Fruit fly (Drosophila melanogaster) whole organism, embryonic: ENCODE measurements around the gene Lrr47.

Experiments
- Asciz ChIP-seq: fragments of 200-800 bp; sonication (Bioruptor generic); optimal IDR thresholded peaks from 2 replicates; lab custom pipeline; 2017; ENCODE audit warnings: missing biosample characterization, mild to moderate bottlenecking, missing genetic modification characterization, missing genetic modification reagents
- CG12071 ChIP-seq: fragments of 200-800 bp; sonication (Bioruptor generic); optimal IDR thresholded peaks from 3 replicates; lab custom pipeline; 2018; ENCODE audit warnings: missing biosample characterization, mild to moderate bottlenecking, missing genetic modification characterization
- CG17912 ChIP-seq: fragments of 200-800 bp; sonication (Bioruptor generic); optimal IDR thresholded peaks from 2 replicates; lab custom pipeline; 2018; ENCODE audit warnings: missing biosample characterization, mild to moderate bottlenecking, missing genetic modification characterization
- CG1792 ChIP-seq: fragments of 200-800 bp; sonication (Bioruptor generic); optimal IDR thresholded peaks from 2 replicates; lab custom pipeline; 2016; ENCODE audit warnings: missing biosample characterization, missing genetic modification characterization
- CG4404 ChIP-seq: fragments of 200-800 bp; sonication (Bioruptor generic); IDR thresholded peaks from 2 replicates; pipeline ENCODE4 v1.3.6; 2022; ENCODE audit warnings: missing biosample characterization, missing genetic modification characterization
- CG7372 ChIP-seq: fragments of 200-800 bp; sonication (Bioruptor generic); IDR thresholded peaks from 2 replicates; pipeline ENCODE4 v1.3.6; 2022; ENCODE audit warnings: missing biosample characterization, missing genetic modification characterization
- D19A ChIP-seq: fragments of 200-800 bp; optimal IDR thresholded peaks from 3 replicates; lab custom pipeline; 2019; ENCODE audit warnings: missing biosample characterization, mild to moderate bottlenecking, missing genetic modification characterization, moderate library complexity
- Deaf1 ChIP-seq: fragments of 200-800 bp; optimal IDR thresholded peaks from 3 replicates; lab custom pipeline; 2019; ENCODE audit warnings: missing biosample characterization, mild to moderate bottlenecking, missing genetic modification characterization, moderate library complexity
- Oaz ChIP-seq: fragments of 200-800 bp; sonication (Bioruptor generic); IDR thresholded peaks from 2 replicates; pipeline ENCODE4 v1.3.6; 2022; ENCODE audit warnings: missing biosample characterization, missing genetic modification characterization
- az2 ChIP-seq: fragments of 200-800 bp; sonication (Bioruptor generic); optimal IDR thresholded peaks from 3 replicates; lab custom pipeline; 2016; ENCODE audit warnings: missing biosample characterization, missing genetic modification characterization
- psq ChIP-seq: fragments of 200-800 bp; sonication (Bioruptor generic); optimal IDR thresholded peaks from 2 replicates; lab custom pipeline; 2017; ENCODE audit warnings: missing biosample characterization, missing genetic modification characterization
- run ChIP-seq: fragments of 200-800 bp; sonication (Bioruptor generic); optimal IDR thresholded peaks from 3 replicates; lab custom pipeline; 2018; ENCODE audit warnings: missing biosample characterization, mild to moderate bottlenecking, missing genetic modification characterization
- scrt ChIP-seq: fragments of 200-800 bp; sonication (Bioruptor generic); optimal IDR thresholded peaks from 2 replicates; lab custom pipeline; 2018; ENCODE audit warnings: missing biosample characterization, mild to moderate bottlenecking, missing genetic modification characterization, moderate library complexity
- trh ChIP-seq: fragments of 200-800 bp; sonication (Bioruptor generic); optimal IDR thresholded peaks from 2 replicates; lab custom pipeline; 2016; ENCODE audit warnings: missing biosample characterization, missing genetic modification characterization

DNA sequence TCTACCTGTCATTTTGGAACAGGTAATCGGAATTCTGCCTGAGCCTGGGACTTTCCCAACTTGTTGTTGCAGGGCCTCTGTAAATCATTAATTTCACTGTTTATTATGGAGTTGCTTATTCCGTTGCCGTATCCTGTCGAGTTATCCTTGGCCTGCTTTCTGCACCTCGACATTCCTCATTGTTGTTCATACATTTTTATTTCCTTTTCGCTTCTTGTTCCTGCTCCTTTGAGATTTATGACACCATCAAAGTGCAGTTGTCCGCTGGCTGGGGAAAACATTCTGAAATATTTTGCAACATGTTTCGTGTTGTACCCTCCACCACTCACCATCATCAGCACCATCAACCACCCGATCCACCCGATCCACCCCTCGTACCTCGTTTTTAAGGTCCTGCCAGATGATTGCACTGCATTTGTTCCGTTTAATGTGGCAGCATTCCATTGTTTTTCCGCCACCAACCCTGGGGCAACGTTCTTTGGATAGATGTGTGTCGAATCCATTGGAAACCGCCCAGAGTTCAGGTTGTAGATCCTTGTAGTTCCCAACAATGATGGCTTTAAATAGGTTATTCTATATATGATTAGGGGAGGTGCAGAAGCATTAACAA, 31.8 kb downstream of the Lrr47 start:
- no peak for TF ChIP-seq D19A (tag; lab: Kevin White, UChicago)
- TF ChIP-seq CG1792, result no peak
- TF ChIP-seq trh (GFP tag; lab: Kevin White, UChicago), result no peak
- no peak for TF ChIP-seq psq (GFP tag; lab: Kevin White, UChicago)
- no peak for TF ChIP-seq Oaz (GFP tag; lab: Robert Waterston, UW)
- no peak for TF ChIP-seq CG4404 (GFP tag; lab: Robert Waterston, UW)
- TF ChIP-seq CG7372 (GFP tag; lab: Robert Waterston, UW), result no peak
- no peak for TF ChIP-seq az2 (GFP tag; lab: Kevin White, UChicago)
- TF ChIP-seq CG12071 (GFP tag; lab: Kevin White, UChicago), result no peak
- TF ChIP-seq CG17912 (GFP tag; lab: Kevin White, UChicago), result no peak
- TF ChIP-seq scrt (GFP tag; lab: Kevin White, UChicago), result no peak
- TF ChIP-seq Asciz (GFP tag; lab: Kevin White, UChicago), result no peak
- no peak for TF ChIP-seq Deaf1
- no peak for TF ChIP-seq run
